Fruit fly (Drosophila melanogaster) S2 (cell line): ENCODE data around the gene CG2218.
A peak's percentile ranks its signal among the peaks of the same experiment; 100 is the strongest.

Experiments used
- CG8478 ChIP-seq: fragments of >200 bp; optimal IDR thresholded peaks from 2 replicates; lab custom pipeline; 2018
- CTCF ChIP-seq, 2 experiments: fragments of >200 bp; optimal IDR thresholded peaks; 2 replicates each; lab custom pipeline; 2018

DNA sequence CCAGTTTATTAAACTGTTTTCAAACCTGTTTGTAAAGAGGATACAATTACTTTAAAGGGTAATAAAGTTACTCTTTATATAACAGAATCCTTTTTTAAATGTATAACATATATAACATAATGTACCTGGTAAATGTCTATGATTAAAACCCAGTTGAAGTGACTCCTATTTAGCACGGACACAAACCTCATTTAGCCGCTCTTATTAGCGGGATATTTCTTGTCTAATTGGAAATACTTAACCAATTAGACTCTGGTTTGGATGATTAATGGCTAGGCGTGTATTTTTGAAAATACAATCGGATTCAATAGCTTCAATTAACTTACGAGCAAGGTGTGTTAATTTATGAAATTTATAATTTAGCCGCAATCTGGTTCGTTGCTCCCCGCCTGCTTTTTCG, 39.0 kb upstream of the CG2218 start:
- TF ChIP-seq CG8478 (no peak), CTCF (optimal IDR thresholded peaks at IDR 0.05; lab: Kevin White, UChicago) (peak; percentile 21 to 58)
